Worm (Caenorhabditis elegans) whole organism, young adult: ENCODE measurements around the gene gid-7.

ENCODE experiments used
- B0019.2 ChIP-seq: fragments of 200-800 bp; sonication (Bioruptor generic); conservative IDR thresholded peaks from 2 replicates; pipeline ENCODE4 v1.3.6; 2022; ENCODE audit warnings: missing genetic modification reagents, missing genetic modification characterization, missing compliant biosample characterization
- B0261.1 ChIP-seq: sonication (generic microtip); optimal IDR thresholded peaks from 2 replicates; lab custom pipeline; 2016; ENCODE audit warnings: mild to moderate bottlenecking, missing genetic modification characterization, moderate library complexity, missing compliant biosample characterization
- F57C9.4 ChIP-seq: sonication (generic microtip); optimal IDR thresholded peaks from 2 replicates; lab custom pipeline; 2017; ENCODE audit warnings: mild to moderate bottlenecking, missing genetic modification characterization, missing compliant biosample characterization
- Y53G8AR.9 ChIP-seq: fragments of 200-800 bp; sonication (Bioruptor generic); conservative IDR thresholded peaks from 2 replicates; pipeline ENCODE4 v1.3.6; 2022; ENCODE audit warnings: missing genetic modification reagents, missing genetic modification characterization, missing compliant biosample characterization
- dpff-1 ChIP-seq: sonication (generic microtip); optimal IDR thresholded peaks from 2 replicates; lab custom pipeline; 2017; ENCODE audit warnings: mild to moderate bottlenecking, missing genetic modification characterization, missing compliant biosample characterization
- ets-4 ChIP-seq: fragments of 200-800 bp; sonication (Bioruptor generic); optimal IDR thresholded peaks from 2 replicates; lab custom pipeline; 2018; ENCODE audit warnings: mild to moderate bottlenecking, missing genetic modification characterization, missing compliant biosample characterization
- lin-40 ChIP-seq: sonication (generic microtip); optimal IDR thresholded peaks from 2 replicates; lab custom pipeline; 2016; ENCODE audit warnings: missing genetic modification characterization, mild to moderate bottlenecking, missing compliant biosample characterization, missing genotype, missing genetic modification reagents
- nfya-1 ChIP-seq: sonication (generic microtip); optimal IDR thresholded peaks from 2 replicates; lab custom pipeline; 2017; ENCODE audit warnings: antibody characterized with exemption, missing compliant biosample characterization, missing genetic modification characterization, borderline replicate concordance; ENCODE audit not compliant: insufficient read depth
- repo-1 ChIP-seq: sonication (generic microtip); optimal IDR thresholded peaks from 2 replicates; lab custom pipeline; 2017; ENCODE audit warnings: mild to moderate bottlenecking, missing genetic modification characterization, missing compliant biosample characterization
- unc-130 ChIP-seq: sonication (generic microtip); optimal IDR thresholded peaks from 2 replicates; lab custom pipeline; 2016; ENCODE audit warnings: missing genetic modification reagents, missing genetic modification characterization, missing compliant biosample characterization
- unc-62 ChIP-seq: fragments of 150-350 bp; optimal IDR thresholded peaks from 2 replicates; lab custom pipeline; 2014; ENCODE audit warnings: missing biosample characterization, missing genetic modification reagents, missing genetic modification characterization
- xnd-1 ChIP-seq: sonication (generic microtip); optimal IDR thresholded peaks from 2 replicates; lab custom pipeline; 2016; ENCODE audit warnings: missing genotype, missing genetic modification reagents, missing genetic modification characterization, missing compliant biosample characterization

- TF ChIP-seq B0019.2 (no peak), F57C9.4 (tag; lab: Kevin White, UChicago) (no peak), xnd-1 (no peak), nfya-1 (tag; lab: Kevin White, UChicago) (no peak), repo-1 (no peak), ets-4 (GFP tag; lab: Kevin White, UChicago) (no peak), unc-130 (no peak), unc-62 (GFP tag; lab: Kevin White, UChicago) (peak; percentile 39), B0261.1 (tag; lab: Kevin White, UChicago) (no peak), lin-40 (tag; lab: Kevin White, UChicago) (no peak), dpff-1 (no peak), Y53G8AR.9 (GFP tag; lab: Robert Waterston, UW) (no peak)
Observed at ce11 chrV:3784167-3784734, 27.4 kb upstream of the gid-7 start, which contains the start of gene R08F11.1.
